Fruit fly (Drosophila melanogaster): ENCODE measurements around the gene CG12523.

- TF ChIP-seq Myc (optimal IDR thresholded peaks at IDR 0.05) (no peak), br (GFP tag; optimal IDR thresholded peaks at IDR 0.05) (no peak), brk (GFP tag; optimal IDR thresholded peaks at IDR 0.05) (no peak), HLH106 (tag; optimal IDR thresholded peaks at IDR 0.05) (no peak), CG9705 (GFP tag; optimal IDR thresholded peaks at IDR 0.05) (no peak)
These were observed 33.6 kb upstream of the CG12523 start for dm6 chr3L:10767181-10768095.

All from whole organism, wandering third instar larva.